Worm (Caenorhabditis elegans) whole organism, mixed stage, embryonic: ENCODE measurements around the gene srx-77.

Experiments
- M03D4.4 ChIP-seq: sonication (generic microtip); optimal IDR thresholded peaks from 2 replicates; lab custom pipeline; 2017; ENCODE audit warnings: mild to moderate bottlenecking, missing genetic modification characterization, missing compliant biosample characterization
- bed-3 ChIP-seq: fragments of 200-800 bp; sonication (Bioruptor generic); optimal IDR thresholded peaks from 3 replicates; lab custom pipeline; 2018; ENCODE audit warnings: mild to moderate bottlenecking, missing genetic modification characterization, moderate library complexity, missing compliant biosample characterization
- blmp-1 ChIP-seq: fragments of 150-350 bp; optimal IDR thresholded peaks from 2 replicates; lab custom pipeline; 2014; ENCODE audit warnings: missing biosample characterization, missing genetic modification characterization
- ceh-39 ChIP-seq: fragments of 150-350 bp; optimal IDR thresholded peaks from 2 replicates; lab custom pipeline; 2014; ENCODE audit warnings: missing biosample characterization, missing genetic modification characterization
- ceh-43 ChIP-seq: fragments of 200-800 bp; sonication (Bioruptor generic); optimal IDR thresholded peaks from 2 replicates; lab custom pipeline; 2018; ENCODE audit warnings: mild to moderate bottlenecking, missing genetic modification characterization, moderate library complexity, missing compliant biosample characterization
- ceh-83 ChIP-seq: fragments of 200-800 bp; sonication (Bioruptor generic); optimal IDR thresholded peaks from 2 replicates; lab custom pipeline; 2018; ENCODE audit warnings: mild to moderate bottlenecking, missing genetic modification characterization, missing compliant biosample characterization
- ces-1 ChIP-seq: fragments of 150-350 bp; optimal IDR thresholded peaks from 2 replicates; lab custom pipeline; 2014; ENCODE audit warnings: missing biosample characterization, missing genetic modification reagents, missing genetic modification characterization
- cnd-1 ChIP-seq: fragments of 200-800 bp; sonication (Bioruptor generic); optimal IDR thresholded peaks from 2 replicates; lab custom pipeline; 2018; ENCODE audit warnings: mild to moderate bottlenecking, missing genetic modification characterization, missing compliant biosample characterization
- drap-1 ChIP-seq: fragments of 200-800 bp; sonication (Bioruptor generic); optimal IDR thresholded peaks from 3 replicates; lab custom pipeline; 2018; ENCODE audit warnings: mild to moderate bottlenecking, missing genetic modification characterization, missing compliant biosample characterization
- elt-1 ChIP-seq: sonication (generic microtip); optimal IDR thresholded peaks from 2 replicates; lab custom pipeline; 2017; ENCODE audit warnings: missing genetic modification characterization, mild to moderate bottlenecking, missing compliant biosample characterization, antibody characterized with exemption, moderate library complexity, borderline replicate concordance; ENCODE audit not compliant: insufficient read depth
- elt-3 ChIP-seq: fragments of 150-350 bp; optimal IDR thresholded peaks from 2 replicates; lab custom pipeline; 2014; ENCODE audit warnings: missing biosample characterization, missing genetic modification characterization
- flh-1 ChIP-seq: fragments of 200-800 bp; sonication (Bioruptor generic); optimal IDR thresholded peaks from 2 replicates; lab custom pipeline; 2018; ENCODE audit warnings: mild to moderate bottlenecking, missing genetic modification characterization, moderate library complexity, missing compliant biosample characterization
- ham-2 ChIP-seq: fragments of 200-800 bp; sonication (Bioruptor generic); optimal IDR thresholded peaks from 2 replicates; lab custom pipeline; 2018; ENCODE audit warnings: mild to moderate bottlenecking, missing genetic modification characterization, missing compliant biosample characterization
- hlh-1 ChIP-seq: fragments of 150-350 bp; optimal IDR thresholded peaks from 2 replicates; lab custom pipeline; 2014; ENCODE audit warnings: missing biosample characterization, missing genetic modification reagents, missing genetic modification characterization
- lin-13 ChIP-seq: fragments of 150-350 bp; optimal IDR thresholded peaks from 2 replicates; lab custom pipeline; 2014; ENCODE audit warnings: missing biosample characterization, missing genetic modification characterization
- lin-32 ChIP-seq: fragments of 200-800 bp; sonication (Bioruptor generic); optimal IDR thresholded peaks from 2 replicates; lab custom pipeline; 2018; ENCODE audit warnings: mild to moderate bottlenecking, missing genetic modification characterization, missing compliant biosample characterization
- lsy-2 ChIP-seq: fragments of 150-350 bp; optimal IDR thresholded peaks from 2 replicates; lab custom pipeline; 2014; ENCODE audit warnings: missing biosample characterization, missing genetic modification characterization
- mab-5 ChIP-seq: fragments of 150-350 bp; optimal IDR thresholded peaks from 2 replicates; lab custom pipeline; 2014; ENCODE audit warnings: missing biosample characterization, missing genetic modification characterization
- mep-1 ChIP-seq: fragments of 150-350 bp; optimal IDR thresholded peaks from 2 replicates; lab custom pipeline; 2017; ENCODE audit warnings: missing biosample characterization, missing genetic modification reagents, missing genetic modification characterization, inconsistent platforms
- mls-2 ChIP-seq: sonication (generic microtip); optimal IDR thresholded peaks from 2 replicates; lab custom pipeline; 2016; ENCODE audit warnings: mild to moderate bottlenecking, missing genetic modification characterization, moderate library complexity, missing compliant biosample characterization
- nhr-12 ChIP-seq: fragments of 150-350 bp; optimal IDR thresholded peaks from 2 replicates; lab custom pipeline; 2014; ENCODE audit warnings: missing biosample characterization, missing genetic modification characterization
- nhr-2 ChIP-seq: fragments of 150-350 bp; optimal IDR thresholded peaks from 2 replicates; lab custom pipeline; 2014; ENCODE audit warnings: missing biosample characterization, missing genetic modification characterization
- nhr-237 ChIP-seq: fragments of 150-350 bp; optimal IDR thresholded peaks from 2 replicates; lab custom pipeline; 2014; ENCODE audit warnings: missing biosample characterization, missing genetic modification characterization
- nhr-28 ChIP-seq: fragments of 150-350 bp; optimal IDR thresholded peaks from 2 replicates; lab custom pipeline; 2014; ENCODE audit warnings: missing biosample characterization, missing genetic modification characterization
- nhr-76 ChIP-seq: sonication (generic microtip); optimal IDR thresholded peaks from 2 replicates; lab custom pipeline; 2017; ENCODE audit warnings: missing biosample characterization, missing genetic modification characterization
- pha-4 ChIP-seq: fragments of 150-350 bp; optimal IDR thresholded peaks from 2 replicates; lab custom pipeline; 2018; ENCODE audit warnings: missing biosample characterization, missing genetic modification reagents, missing genetic modification characterization
- sem-2 ChIP-seq: fragments of 200-800 bp; sonication (Bioruptor generic); optimal IDR thresholded peaks from 2 replicates; lab custom pipeline; 2018; ENCODE audit warnings: mild to moderate bottlenecking, missing genetic modification characterization, missing compliant biosample characterization
- snpc-4 ChIP-seq: fragments of 150-350 bp; optimal IDR thresholded peaks from 2 replicates; lab custom pipeline; 2014; ENCODE audit warnings: missing biosample characterization, missing genetic modification characterization
- sptf-1 ChIP-seq: sonication (generic microtip); optimal IDR thresholded peaks from 2 replicates; lab custom pipeline; 2017; ENCODE audit warnings: mild to moderate bottlenecking, missing genetic modification characterization, moderate library complexity, missing compliant biosample characterization
- tbx-8 ChIP-seq: fragments of 200-800 bp; sonication (Bioruptor generic); optimal IDR thresholded peaks from 2 replicates; lab custom pipeline; 2018; ENCODE audit warnings: mild to moderate bottlenecking, missing genetic modification characterization, moderate library complexity, missing compliant biosample characterization
- unc-120 ChIP-seq: sonication (generic microtip); optimal IDR thresholded peaks from 2 replicates; lab custom pipeline; 2017; ENCODE audit warnings: missing genetic modification characterization, missing compliant biosample characterization; ENCODE audit not compliant: poor library complexity, severe bottlenecking
- unc-39 ChIP-seq: fragments of 150-350 bp; optimal IDR thresholded peaks from 2 replicates; lab custom pipeline; 2014; ENCODE audit warnings: missing biosample characterization, missing genetic modification characterization
- unc-62 ChIP-seq: fragments of 150-350 bp; optimal IDR thresholded peaks from 2 replicates; lab custom pipeline; 2014; ENCODE audit warnings: missing biosample characterization, missing genetic modification reagents, missing genetic modification characterization
- zip-8 ChIP-seq: fragments of 150-350 bp; optimal IDR thresholded peaks from 2 replicates; lab custom pipeline; 2014; ENCODE audit warnings: missing biosample characterization, missing genetic modification characterization
- ztf-11 ChIP-seq: fragments of 150-350 bp; optimal IDR thresholded peaks from 2 replicates; lab custom pipeline; 2014; ENCODE audit warnings: missing biosample characterization, missing genetic modification characterization

srx-77 gene

ce11 chrV:4687944-4688505 is 19.5 kb upstream of the srx-77 start, which contains the start of gene K03B4.2:
TSS of gene K03B4.2 (plus strand) at chrV:4687994.
- TF ChIP-seq nhr-28 (tag; lab: Kevin White, UChicago): no peak
- TF ChIP-seq ceh-83 (GFP tag; lab: Kevin White, UChicago): no peak
- no peak for TF ChIP-seq bed-3 (GFP tag; lab: Kevin White, UChicago)
- no peak for TF ChIP-seq lin-13 (tag; lab: Kevin White, UChicago)
- TF ChIP-seq unc-62 (GFP tag; lab: Kevin White, UChicago): no peak
- no peak for TF ChIP-seq mab-5
- TF ChIP-seq nhr-12 (tag; lab: Kevin White, UChicago): no peak
- TF ChIP-seq tbx-8 (GFP tag; lab: Kevin White, UChicago): no peak
- TF ChIP-seq ztf-11 (tag; lab: Kevin White, UChicago): no peak
- TF ChIP-seq ceh-39 (tag; lab: Kevin White, UChicago): no peak
- no peak for TF ChIP-seq elt-1 (tag; lab: Kevin White, UChicago)
- TF ChIP-seq ham-2 (GFP tag; lab: Kevin White, UChicago): no peak
- TF ChIP-seq elt-3: no peak
- TF ChIP-seq lsy-2: no peak
- no peak for TF ChIP-seq sptf-1 (tag; lab: Kevin White, UChicago)
- no peak for TF ChIP-seq cnd-1 (tag; lab: Kevin White, UChicago)
- no peak for TF ChIP-seq blmp-1 (tag; lab: Kevin White, UChicago)
- no peak for TF ChIP-seq hlh-1
- no peak for TF ChIP-seq mls-2 (tag; lab: Kevin White, UChicago)
- no peak for TF ChIP-seq nhr-2

ce11 chrV:4686680-4687470 is 18.3 kb upstream of the srx-77 start, which contains the start of gene taf-10:
TSS of gene taf-10 (plus strand) at chrV:4687103.
- no peak for TF ChIP-seq nhr-76 (tag; lab: Kevin White, UChicago)
- TF ChIP-seq ces-1 (GFP tag; lab: Kevin White, UChicago): peak; percentile 7
- TF ChIP-seq mab-5: no peak
- peak; percentile 27 for TF ChIP-seq nhr-237 (tag; lab: Kevin White, UChicago)
- TF ChIP-seq cnd-1 (tag; lab: Kevin White, UChicago): no peak
- no peak for TF ChIP-seq mls-2 (tag; lab: Kevin White, UChicago)
- no peak for TF ChIP-seq bed-3 (GFP tag; lab: Kevin White, UChicago)
- TF ChIP-seq unc-39 (tag; lab: Kevin White, UChicago): no peak
- TF ChIP-seq elt-1 (tag; lab: Kevin White, UChicago): no peak
- peak; percentile 19 for TF ChIP-seq mep-1 (tag; lab: Kevin White, UChicago)
- no peak for TF ChIP-seq M03D4.4
- TF ChIP-seq zip-8 (tag; lab: Kevin White, UChicago): no peak
- TF ChIP-seq unc-62 (GFP tag; lab: Kevin White, UChicago): no peak
- no peak for TF ChIP-seq ham-2 (GFP tag; lab: Kevin White, UChicago)
- no peak for TF ChIP-seq lin-13 (tag; lab: Kevin White, UChicago)
- no peak for TF ChIP-seq snpc-4 (tag; lab: Kevin White, UChicago)
- TF ChIP-seq blmp-1 (tag; lab: Kevin White, UChicago): no peak
- TF ChIP-seq sptf-1 (tag; lab: Kevin White, UChicago): peak; percentile 47
- no peak for TF ChIP-seq tbx-8 (GFP tag; lab: Kevin White, UChicago)
- TF ChIP-seq unc-120: peak; percentile 75
- no peak for TF ChIP-seq elt-3
- TF ChIP-seq nhr-28 (tag; lab: Kevin White, UChicago): no peak
- TF ChIP-seq nhr-2: peak; percentile 8
- no peak for TF ChIP-seq lin-32
- TF ChIP-seq ztf-11 (tag; lab: Kevin White, UChicago): no peak
- TF ChIP-seq drap-1 (GFP tag; lab: Kevin White, UChicago): no peak
- TF ChIP-seq nhr-12 (tag; lab: Kevin White, UChicago): no peak
- TF ChIP-seq lsy-2: no peak
- TF ChIP-seq hlh-1: peak; percentile 1
- no peak for TF ChIP-seq flh-1
- no peak for TF ChIP-seq ceh-83 (GFP tag; lab: Kevin White, UChicago)
- TF ChIP-seq ceh-39 (tag; lab: Kevin White, UChicago): no peak
- TF ChIP-seq sem-2 (GFP tag; lab: Kevin White, UChicago): no peak
- no peak for TF ChIP-seq ceh-43
- no peak for TF ChIP-seq pha-4 (tag; lab: Kevin White, UChicago)
